Fruit fly (Drosophila melanogaster) whole organism, adult: Measurements from ENCODE around the gene CG15145.

Experiments
- CG11617 ChIP-seq: fragments of 200-800 bp; sonication (Bioruptor generic); optimal IDR thresholded peaks from 2 replicates; lab custom pipeline; 2017; ENCODE audit warnings: mild to moderate bottlenecking, missing biosample characterization, missing genetic modification reagents, missing genetic modification characterization
- CG12768 ChIP-seq: fragments of 200-800 bp; sonication (Bioruptor generic); optimal IDR thresholded peaks from 2 replicates; lab custom pipeline; 2017; ENCODE audit warnings: missing biosample characterization, missing genetic modification characterization, mild to moderate bottlenecking, moderate library complexity, missing genetic modification reagents
- CG14711 ChIP-seq: fragments of 200-800 bp; sonication (Bioruptor generic); optimal IDR thresholded peaks from 2 replicates; lab custom pipeline; 2018; ENCODE audit warnings: missing biosample characterization, mild to moderate bottlenecking, missing genetic modification characterization, moderate library complexity
- CG1620 ChIP-seq: fragments of 200-800 bp; sonication (Bioruptor generic); optimal IDR thresholded peaks from 2 replicates; lab custom pipeline; 2016; ENCODE audit warnings: missing biosample characterization, missing genetic modification characterization
- CG33017 ChIP-seq: fragments of 200-800 bp; sonication (Bioruptor generic); optimal IDR thresholded peaks from 2 replicates; lab custom pipeline; 2018; ENCODE audit warnings: missing biosample characterization, mild to moderate bottlenecking, missing genetic modification characterization, moderate library complexity
- CG5204 ChIP-seq: fragments of 200-800 bp; sonication (Bioruptor generic); optimal IDR thresholded peaks from 2 replicates; lab custom pipeline; 2016; ENCODE audit warnings: missing biosample characterization, missing genetic modification characterization
- CG7045 ChIP-seq: fragments of 200-800 bp; sonication (Bioruptor generic); optimal IDR thresholded peaks from 2 replicates; lab custom pipeline; 2017; ENCODE audit warnings: missing biosample characterization, mild to moderate bottlenecking, missing genetic modification characterization
- CG7101 ChIP-seq: fragments of 200-800 bp; sonication (Bioruptor generic); optimal IDR thresholded peaks from 2 replicates; lab custom pipeline; 2018; ENCODE audit warnings: missing biosample characterization, mild to moderate bottlenecking, missing genetic modification characterization, moderate library complexity
- Clk ChIP-seq: fragments of 200-800 bp; sonication (Bioruptor generic); optimal IDR thresholded peaks from 2 replicates; lab custom pipeline; 2017; ENCODE audit warnings: missing biosample characterization, missing genetic modification characterization
- Crg-1 ChIP-seq: fragments of 200-800 bp; sonication (Bioruptor generic); optimal IDR thresholded peaks from 2 replicates; lab custom pipeline; 2016; ENCODE audit warnings: missing biosample characterization, missing genetic modification characterization
- Hr96 ChIP-seq: fragments of 200-800 bp; sonication (Bioruptor generic); optimal IDR thresholded peaks from 2 replicates; lab custom pipeline; 2016; ENCODE audit warnings: missing biosample characterization, missing genetic modification characterization
- Mnt ChIP-seq: fragments of 200-800 bp; sonication (Bioruptor generic); optimal IDR thresholded peaks from 2 replicates; lab custom pipeline; 2016; ENCODE audit warnings: missing biosample characterization, mild to moderate bottlenecking, missing genetic modification characterization
- bab1 ChIP-seq: fragments of 200-800 bp; sonication (Bioruptor generic); optimal IDR thresholded peaks from 3 replicates; lab custom pipeline; 2019; ENCODE audit warnings: missing biosample characterization, mild to moderate bottlenecking, missing genetic modification characterization, moderate library complexity
- cic ChIP-seq: fragments of 200-800 bp; sonication (Bioruptor generic); optimal IDR thresholded peaks from 2 replicates; lab custom pipeline; 2017; ENCODE audit warnings: missing biosample characterization, mild to moderate bottlenecking, missing genetic modification characterization, moderate library complexity
- cnc ChIP-seq, 2 experiments: fragments of >200 bp; optimal IDR thresholded peaks; 2 replicates each; lab custom pipeline; 2017
- kay ChIP-seq: fragments of 200-800 bp; sonication (Bioruptor generic); peaks from one replicate; lab custom pipeline; 2016; ENCODE audit warnings: missing biosample characterization, missing genetic modification characterization, borderline replicate concordance
- ovo ChIP-seq: fragments of 200-800 bp; sonication (Bioruptor generic); optimal IDR thresholded peaks from 2 replicates; lab custom pipeline; 2016; ENCODE audit warnings: missing biosample characterization, missing genetic modification characterization
- pad ChIP-seq: fragments of 200-800 bp; sonication (Bioruptor generic); optimal IDR thresholded peaks from 3 replicates; lab custom pipeline; 2017; ENCODE audit warnings: missing biosample characterization, missing genetic modification characterization, mild to moderate bottlenecking, moderate library complexity, missing genetic modification reagents
- tj ChIP-seq: fragments of 200-800 bp; sonication (Bioruptor generic); optimal IDR thresholded peaks from 3 replicates; lab custom pipeline; 2017; ENCODE audit warnings: missing biosample characterization, mild to moderate bottlenecking, missing genetic modification characterization, moderate library complexity
- toe ChIP-seq: fragments of 200-800 bp; sonication (Bioruptor generic); optimal IDR thresholded peaks from 2 replicates; lab custom pipeline; 2016; ENCODE audit warnings: missing biosample characterization, missing genetic modification characterization

CG15145 gene

DNA sequence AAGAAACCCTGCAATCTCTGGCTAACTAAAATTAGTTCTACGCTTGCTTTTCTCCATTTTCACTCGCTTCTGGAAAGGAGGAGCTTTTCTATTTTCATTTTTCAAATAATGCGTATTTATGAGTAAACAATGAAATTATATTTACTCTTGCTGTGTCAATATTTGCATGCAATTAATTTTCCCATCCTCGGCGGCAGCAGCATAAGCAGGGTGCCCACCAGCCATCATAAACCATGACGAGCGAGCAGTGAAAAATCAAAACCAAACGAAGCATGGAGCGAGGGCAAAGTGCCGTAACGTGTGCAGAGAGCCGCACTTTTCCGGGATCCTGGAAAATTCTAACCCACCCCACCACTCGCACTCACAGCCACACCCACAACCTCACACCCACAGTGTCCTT lies 1.8 kb upstream of the CG15145 start:
- TF ChIP-seq CG7045 (GFP tag; lab: Kevin White, UChicago) (no peak), kay (GFP tag; lab: Kevin White, UChicago) (no peak), CG33017 (tag; lab: Kevin White, UChicago) (no peak), Clk (no peak), bab1 (GFP tag; lab: Kevin White, UChicago) (no peak), CG12768 (GFP tag; lab: Kevin White, UChicago) (no peak), cic (GFP tag; lab: Kevin White, UChicago) (no peak), pad (GFP tag; lab: Kevin White, UChicago) (no peak), tj (GFP tag; lab: Kevin White, UChicago) (no peak), toe (GFP tag; lab: Kevin White, UChicago) (no peak)

DNA sequence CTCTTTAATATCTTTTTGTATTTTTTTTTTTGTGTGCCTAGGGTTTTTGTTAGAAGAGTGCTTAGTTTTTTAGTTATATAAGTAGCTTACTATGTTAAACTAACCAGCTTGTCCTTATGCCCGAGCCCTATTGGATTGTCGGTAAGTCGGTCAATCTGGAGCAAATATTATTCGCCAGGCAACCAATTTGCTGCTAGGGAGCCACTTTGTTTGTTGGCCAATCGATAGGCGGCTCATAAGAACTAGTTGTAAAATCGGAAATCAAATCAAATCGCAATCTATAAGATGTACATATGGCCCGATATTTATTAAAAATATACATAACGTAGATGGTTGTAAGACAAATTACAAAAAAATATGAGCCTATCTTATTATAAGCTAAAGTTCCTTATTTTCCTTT lies 3.0 kb downstream of the CG15145 start, which contains the start of gene CG15144:
TSS of gene CG15144 (minus strand) at position 101 of the 400 bp plus-strand sequence.
- TF ChIP-seq CG1620 (GFP tag; lab: Kevin White, UChicago), result no peak
- TF ChIP-seq CG11617 (GFP tag; lab: Kevin White, UChicago), result no peak
- TF ChIP-seq tj (GFP tag; lab: Kevin White, UChicago), result no peak
- TF ChIP-seq cic (GFP tag; lab: Kevin White, UChicago), result no peak
- no peak for TF ChIP-seq CG33017 (tag; lab: Kevin White, UChicago)
- TF ChIP-seq Crg-1, result no peak
- no peak for TF ChIP-seq kay (GFP tag; lab: Kevin White, UChicago)
- TF ChIP-seq ovo (GFP tag; lab: Kevin White, UChicago), result no peak
- no peak for TF ChIP-seq Mnt (GFP tag; lab: Kevin White, UChicago)
- no peak for TF ChIP-seq Hr96 (GFP tag; lab: Kevin White, UChicago)

DNA sequence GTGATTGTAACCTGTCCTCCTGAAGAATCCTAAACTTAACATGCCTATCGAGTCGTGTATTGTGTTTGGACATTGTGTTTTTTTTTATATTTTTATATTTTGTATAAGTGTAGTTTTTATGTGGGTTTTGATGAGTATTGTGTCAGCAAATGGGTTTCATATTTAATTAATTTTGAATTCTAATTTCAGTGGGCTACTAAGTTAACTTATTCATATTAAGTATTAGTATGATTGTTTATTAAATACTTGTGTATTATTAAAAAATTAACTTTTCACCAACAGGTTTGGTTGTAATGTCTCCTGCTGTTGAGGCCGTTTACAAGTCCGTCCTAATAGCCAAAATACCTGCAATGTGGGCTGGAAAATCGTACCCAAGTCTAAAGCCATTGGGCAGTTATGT lies 7.6 kb downstream of the CG15145 start, which contains the start of gene CG15143:
TSS of gene CG15143 (minus strand) at position 101 of the 400 bp plus-strand sequence.
- no peak for TF ChIP-seq CG1620 (GFP tag; lab: Kevin White, UChicago)
- no peak for TF ChIP-seq Mnt (GFP tag; lab: Kevin White, UChicago)
- no peak for TF ChIP-seq ovo (GFP tag; lab: Kevin White, UChicago)
- TF ChIP-seq toe (GFP tag; lab: Kevin White, UChicago), result no peak
- no peak for TF ChIP-seq CG5204
- TF ChIP-seq Hr96 (GFP tag; lab: Kevin White, UChicago), result no peak
- TF ChIP-seq Crg-1, result no peak
- no peak for TF ChIP-seq kay (GFP tag; lab: Kevin White, UChicago)
- TF ChIP-seq CG11617 (GFP tag; lab: Kevin White, UChicago), result no peak
- TF ChIP-seq CG33017 (tag; lab: Kevin White, UChicago), result no peak
- no peak for TF ChIP-seq CG12768 (GFP tag; lab: Kevin White, UChicago)
- no peak for TF ChIP-seq Clk
- TF ChIP-seq CG7045 (GFP tag; lab: Kevin White, UChicago), result no peak
- no peak for TF ChIP-seq tj (GFP tag; lab: Kevin White, UChicago)
- no peak for TF ChIP-seq CG14711
- TF ChIP-seq bab1 (GFP tag; lab: Kevin White, UChicago), result no peak
- TF ChIP-seq CG7101 (tag; lab: Kevin White, UChicago), result no peak
- no peak for TF ChIP-seq cnc (optimal IDR thresholded peaks at IDR 0.05; lab: Kevin White, UChicago)
- no peak for TF ChIP-seq pad (GFP tag; lab: Kevin White, UChicago)
- TF ChIP-seq cic (GFP tag; lab: Kevin White, UChicago), result no peak

DNA sequence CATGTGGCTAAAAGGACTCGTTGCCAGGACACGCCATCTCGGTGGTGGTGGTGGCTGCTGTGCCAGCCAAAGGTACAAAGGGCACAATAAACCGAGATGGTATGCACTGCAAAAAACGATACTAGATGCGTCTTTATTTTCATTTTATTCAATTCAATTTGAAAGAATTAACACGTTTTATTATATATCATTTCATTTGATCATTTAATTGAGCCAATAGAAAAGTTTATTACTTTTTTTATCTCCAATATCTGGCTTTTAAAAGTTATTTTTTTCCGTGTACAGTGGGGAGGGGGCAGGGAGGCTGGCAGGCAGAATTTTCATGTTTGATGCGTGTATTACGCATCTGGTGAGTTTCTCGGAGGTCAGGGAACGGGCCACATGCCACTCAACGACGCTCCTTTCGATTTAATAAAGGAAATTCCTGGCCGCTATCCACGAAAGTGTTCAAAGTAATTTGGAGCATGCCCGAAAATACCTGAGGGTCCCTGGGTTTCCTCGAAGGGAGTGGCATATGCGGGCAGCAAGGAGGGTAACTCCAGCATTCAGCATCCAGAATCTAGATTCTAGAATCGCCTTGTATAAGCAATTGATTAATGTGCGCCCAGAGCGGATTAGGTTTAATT lies 17.8 kb downstream of the CG15145 start:
- TF ChIP-seq cic (GFP tag; lab: Kevin White, UChicago) (no peak), CG1620 (GFP tag; lab: Kevin White, UChicago) (no peak), kay (GFP tag; lab: Kevin White, UChicago) (no peak), pad (GFP tag; lab: Kevin White, UChicago) (no peak), Hr96 (GFP tag; lab: Kevin White, UChicago) (no peak)

DNA sequence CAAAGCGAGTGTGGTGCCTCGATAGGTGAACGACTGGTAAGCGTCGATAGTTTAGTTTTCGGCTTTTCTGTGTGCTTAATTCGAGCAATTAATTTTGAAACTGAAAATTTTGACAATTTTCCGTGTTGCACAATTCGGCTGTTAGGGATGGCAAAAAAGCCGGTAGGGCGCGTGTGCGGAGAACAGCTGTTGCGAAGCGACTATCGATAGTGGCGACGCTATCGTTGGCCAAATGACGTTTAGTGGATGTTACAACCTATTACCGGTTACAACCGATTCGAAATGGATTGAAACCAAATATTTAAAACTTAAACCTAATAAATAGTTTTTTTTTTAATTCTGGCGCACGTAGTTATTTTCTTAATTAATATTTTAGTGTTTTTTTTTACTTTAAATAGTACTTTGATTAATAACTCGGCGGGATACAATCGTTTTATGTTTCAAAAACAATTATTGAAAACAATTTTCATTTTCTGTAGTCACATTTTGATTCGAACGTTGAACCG lies 31.0 kb downstream of the CG15145 start, which contains the start of the genes mEFTs and Dhc36C:
TSS of gene mEFTs (minus strand) at position 161 of the 506 bp plus-strand sequence.
TSS of gene Dhc36C (plus strand) at position 456 of the 506 bp plus-strand sequence.
- TF ChIP-seq Clk, result no peak
- no peak for TF ChIP-seq CG5204
- no peak for TF ChIP-seq CG7101 (tag; lab: Kevin White, UChicago)
- TF ChIP-seq cic (GFP tag; lab: Kevin White, UChicago), result no peak
- TF ChIP-seq CG12768 (GFP tag; lab: Kevin White, UChicago), result no peak
- no peak for TF ChIP-seq pad (GFP tag; lab: Kevin White, UChicago)
- no peak for TF ChIP-seq toe (GFP tag; lab: Kevin White, UChicago)
- peak; percentile 72 for TF ChIP-seq Mnt (GFP tag; lab: Kevin White, UChicago)
- no peak for TF ChIP-seq ovo (GFP tag; lab: Kevin White, UChicago)
- no peak for TF ChIP-seq cnc (optimal IDR thresholded peaks at IDR 0.05; lab: Kevin White, UChicago)
- no peak for TF ChIP-seq CG11617 (GFP tag; lab: Kevin White, UChicago)
- TF ChIP-seq tj (GFP tag; lab: Kevin White, UChicago), result no peak
- no peak for TF ChIP-seq CG7045 (GFP tag; lab: Kevin White, UChicago)
- TF ChIP-seq bab1 (GFP tag; lab: Kevin White, UChicago), result peak; percentile 24

DNA sequence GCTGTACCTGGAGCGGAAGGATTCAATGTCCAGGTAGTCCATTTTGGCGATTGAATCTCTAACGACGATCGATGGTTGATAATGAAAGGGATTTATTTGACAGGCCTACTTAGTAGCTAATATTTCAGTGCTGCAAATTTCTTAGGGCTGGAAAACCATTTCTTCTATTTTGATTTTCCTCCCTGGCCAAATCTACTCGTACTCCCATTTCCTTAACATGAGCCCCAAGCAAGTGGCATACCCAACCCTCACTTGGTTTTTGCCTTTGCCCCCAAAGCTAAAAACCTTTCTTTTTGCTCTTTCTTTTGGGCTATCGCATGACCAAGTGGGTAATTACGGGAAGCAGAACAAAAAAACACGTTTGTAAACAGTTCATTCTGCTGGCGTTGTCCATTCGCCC lies 33.3 kb downstream of the CG15145 start, which contains the start of gene CG15142:
TSS of gene CG15142 (minus strand) at position 101 of the 400 bp plus-strand sequence.
- TF ChIP-seq CG12768 (GFP tag; lab: Kevin White, UChicago) (no peak), Clk (no peak), cnc (optimal IDR thresholded peaks at IDR 0.05; lab: Kevin White, UChicago) (no peak), toe (GFP tag; lab: Kevin White, UChicago) (no peak), CG33017 (tag; lab: Kevin White, UChicago) (no peak), Hr96 (GFP tag; lab: Kevin White, UChicago) (no peak), Mnt (GFP tag; lab: Kevin White, UChicago) (no peak), CG7101 (tag; lab: Kevin White, UChicago) (no peak), kay (GFP tag; lab: Kevin White, UChicago) (no peak), pad (GFP tag; lab: Kevin White, UChicago) (no peak)
